Fruit fly (Drosophila melanogaster) whole organism, embryonic: Measurements from ENCODE around the gene CARPA.

Experiments used
- CG10979 ChIP-seq: fragments of 200-800 bp; sonication (Bioruptor generic); optimal IDR thresholded peaks from 2 replicates; lab custom pipeline; 2018; ENCODE audit warnings: missing biosample characterization, mild to moderate bottlenecking, missing genetic modification characterization, moderate library complexity
- CG11504 ChIP-seq: fragments of 200-800 bp; sonication (Bioruptor generic); optimal IDR thresholded peaks from 3 replicates; lab custom pipeline; 2019; ENCODE audit warnings: missing biosample characterization, mild to moderate bottlenecking, missing genetic modification characterization, moderate library complexity
- CG11695 ChIP-seq: fragments of 200-800 bp; sonication (Bioruptor generic); IDR thresholded peaks from 3 replicates; pipeline ENCODE4 v1.3.6; 2022; ENCODE audit warnings: missing biosample characterization, missing genetic modification characterization
- CG12299 ChIP-seq: fragments of 200-800 bp; sonication (Bioruptor generic); optimal IDR thresholded peaks from 2 replicates; lab custom pipeline; 2018; ENCODE audit warnings: missing biosample characterization, mild to moderate bottlenecking, missing genetic modification characterization
- CG15011 ChIP-seq: fragments of 200-800 bp; sonication (Bioruptor generic); optimal IDR thresholded peaks from 3 replicates; lab custom pipeline; 2018; ENCODE audit warnings: missing biosample characterization, mild to moderate bottlenecking, missing genetic modification characterization
- CG15269 ChIP-seq: fragments of 200-800 bp; sonication (Bioruptor generic); optimal IDR thresholded peaks from 2 replicates; lab custom pipeline; 2018; ENCODE audit warnings: missing biosample characterization, mild to moderate bottlenecking, missing genetic modification characterization, moderate library complexity
- CG17361 ChIP-seq: fragments of 200-800 bp; sonication (Bioruptor generic); IDR thresholded peaks from 3 replicates; pipeline ENCODE4 v1.3.6; 2022; ENCODE audit warnings: missing biosample characterization, missing genetic modification characterization
- CG18011 ChIP-seq: fragments of 200-800 bp; sonication (Bioruptor generic); optimal IDR thresholded peaks from 2 replicates; lab custom pipeline; 2017; ENCODE audit warnings: missing biosample characterization, missing genetic modification characterization, mild to moderate bottlenecking, moderate library complexity, missing genotype
- CG18262 ChIP-seq: fragments of 200-800 bp; optimal IDR thresholded peaks from 3 replicates; lab custom pipeline; 2019; ENCODE audit warnings: missing biosample characterization, mild to moderate bottlenecking, missing genetic modification characterization, moderate library complexity
- CG18599 ChIP-seq: fragments of 200-800 bp; sonication (Bioruptor generic); optimal IDR thresholded peaks from 3 replicates; lab custom pipeline; 2017; ENCODE audit warnings: missing biosample characterization, missing genetic modification characterization, mild to moderate bottlenecking, moderate library complexity, missing genetic modification reagents
- CG42726 ChIP-seq: fragments of 200-800 bp; sonication (Bioruptor generic); IDR thresholded peaks from 2 replicates; pipeline ENCODE4 v1.3.6; 2022; ENCODE audit warnings: missing biosample characterization, missing genetic modification characterization; ENCODE audit not compliant: partially characterized antibody
- CG7357 ChIP-seq: fragments of 200-800 bp; sonication (Bioruptor generic); IDR thresholded peaks from 3 replicates; pipeline ENCODE4 v1.3.6; 2022; ENCODE audit warnings: missing biosample characterization, missing genetic modification characterization
- Deaf1 ChIP-seq: fragments of 200-800 bp; optimal IDR thresholded peaks from 3 replicates; lab custom pipeline; 2019; ENCODE audit warnings: missing biosample characterization, mild to moderate bottlenecking, missing genetic modification characterization, moderate library complexity
- Dip2 ChIP-seq: fragments of 200-800 bp; sonication (Bioruptor generic); IDR thresholded peaks from 2 replicates; pipeline ENCODE4 v1.3.6; 2022; ENCODE audit warnings: missing biosample characterization, missing genetic modification characterization
- Drgx ChIP-seq: fragments of 200-800 bp; sonication (Bioruptor generic); IDR thresholded peaks from 2 replicates; pipeline ENCODE4 v1.3.6; 2022; ENCODE audit warnings: missing biosample characterization, missing genetic modification characterization
- ERR ChIP-seq: fragments of 200-800 bp; sonication (Bioruptor generic); optimal IDR thresholded peaks from 2 replicates; lab custom pipeline; 2016; ENCODE audit warnings: missing biosample characterization, missing genetic modification characterization
- Elba2 ChIP-seq: fragments of 200-800 bp; sonication (Bioruptor generic); optimal IDR thresholded peaks from 3 replicates; lab custom pipeline; 2016; ENCODE audit warnings: missing biosample characterization, missing genetic modification characterization
- Ets65A ChIP-seq: fragments of 200-800 bp; sonication (Bioruptor generic); peaks from one replicate; lab custom pipeline; 2016; ENCODE audit warnings: missing biosample characterization, missing genetic modification characterization
- Hey ChIP-seq: fragments of 200-800 bp; sonication (Bioruptor generic); optimal IDR thresholded peaks from 3 replicates; lab custom pipeline; 2018; ENCODE audit warnings: missing biosample characterization, mild to moderate bottlenecking, missing genetic modification characterization
- Hr78 ChIP-seq, 2 experiments: fragments of 200-800 bp in 1 of 2; fragments of >200 bp in 1 of 2; sonication (Bioruptor generic) in 1 of 2; optimal IDR thresholded peaks; 2 replicates each; lab custom pipeline; 2017 to 2019; ENCODE audit warnings: missing biosample characterization in 2 of 2, missing genetic modification characterization in 2 of 2, mild to moderate bottlenecking in 1 of 2, moderate library complexity in 1 of 2
- MTF-1 ChIP-seq: fragments of 200-800 bp; sonication (Bioruptor generic); optimal IDR thresholded peaks from 2 replicates; lab custom pipeline; 2018; ENCODE audit warnings: missing biosample characterization, mild to moderate bottlenecking, missing genetic modification characterization, borderline replicate concordance
- Mes4 ChIP-seq: fragments of 200-800 bp; sonication (Bioruptor generic); optimal IDR thresholded peaks from 2 replicates; lab custom pipeline; 2016; ENCODE audit warnings: missing biosample characterization, missing genetic modification characterization
- NC2β ChIP-seq: fragments of 200-800 bp; sonication (Bioruptor generic); optimal IDR thresholded peaks from 2 replicates; lab custom pipeline; 2016; ENCODE audit warnings: missing biosample characterization, missing genetic modification characterization
- Nf-YA ChIP-seq: fragments of 200-800 bp; sonication (Bioruptor generic); IDR thresholded peaks from 2 replicates; pipeline ENCODE4 v1.3.6; 2022; ENCODE audit warnings: missing biosample characterization, missing genetic modification characterization
- Nf-YB ChIP-seq: fragments of 200-800 bp; sonication (Bioruptor generic); optimal IDR thresholded peaks from 3 replicates; lab custom pipeline; 2019; ENCODE audit warnings: missing biosample characterization, mild to moderate bottlenecking, missing genetic modification characterization, moderate library complexity
- Nf-YC ChIP-seq: fragments of 200-800 bp; optimal IDR thresholded peaks from 3 replicates; lab custom pipeline; 2019; ENCODE audit warnings: missing biosample characterization, mild to moderate bottlenecking, missing genetic modification characterization, moderate library complexity
- NfI ChIP-seq: fragments of 200-800 bp; sonication (Bioruptor generic); optimal IDR thresholded peaks from 3 replicates; lab custom pipeline; 2018; ENCODE audit warnings: missing biosample characterization, mild to moderate bottlenecking, missing genetic modification characterization, moderate library complexity
- abd-A ChIP-seq: fragments of 200-800 bp; sonication (Bioruptor generic); optimal IDR thresholded peaks from 3 replicates; lab custom pipeline; 2019; ENCODE audit warnings: missing biosample characterization, mild to moderate bottlenecking, missing genetic modification characterization, moderate library complexity
- bsh ChIP-seq, 2 experiments: fragments of 200-800 bp; sonication (Bioruptor generic); optimal IDR thresholded peaks; 2 replicates each; lab custom pipeline; 2017 to 2018; ENCODE audit warnings: mild to moderate bottlenecking in 2 of 2, missing biosample characterization in 2 of 2, missing genetic modification characterization in 2 of 2, moderate library complexity in 1 of 2
- crp ChIP-seq, 2 experiments: fragments of 200-800 bp; sonication (Bioruptor generic); optimal IDR thresholded peaks; 2 replicates in 1 of 2; 3 replicates in 1 of 2; lab custom pipeline; 2017; ENCODE audit warnings: missing biosample characterization in 2 of 2, missing genetic modification characterization in 2 of 2, mild to moderate bottlenecking in 1 of 2, moderate library complexity in 1 of 2
- ewg ChIP-seq: fragments of 200-800 bp; sonication (Bioruptor generic); optimal IDR thresholded peaks from 3 replicates; lab custom pipeline; 2017; ENCODE audit warnings: mild to moderate bottlenecking, missing biosample characterization, missing genetic modification reagents, missing genetic modification characterization
- fd3F ChIP-seq: fragments of 200-800 bp; sonication (Bioruptor generic); optimal IDR thresholded peaks from 2 replicates; lab custom pipeline; 2018; ENCODE audit warnings: missing biosample characterization, mild to moderate bottlenecking, missing genetic modification characterization, moderate library complexity
- fru ChIP-seq: fragments of >200 bp; optimal IDR thresholded peaks from 2 replicates; lab custom pipeline; 2017
- gfzf ChIP-seq: fragments of 200-800 bp; sonication (Bioruptor generic); optimal IDR thresholded peaks from 2 replicates; lab custom pipeline; 2016; ENCODE audit warnings: missing biosample characterization, mild to moderate bottlenecking, missing genetic modification characterization, moderate library complexity
- kah ChIP-seq: fragments of 200-800 bp; sonication (Bioruptor generic); optimal IDR thresholded peaks from 2 replicates; lab custom pipeline; 2018; ENCODE audit warnings: missing biosample characterization, mild to moderate bottlenecking, missing genetic modification characterization
- lmd ChIP-seq: fragments of 200-800 bp; sonication (Bioruptor generic); IDR thresholded peaks from 2 replicates; pipeline ENCODE4 v1.3.6; 2022; ENCODE audit warnings: missing biosample characterization, missing genetic modification characterization
- lov ChIP-seq, 2 experiments: fragments of 200-800 bp in 1 of 2; fragments of >200 bp in 1 of 2; sonication (Bioruptor generic) in 1 of 2; IDR thresholded peaks in 1 of 2; optimal IDR thresholded peaks in 1 of 2; 2 replicates in 1 of 2; 3 replicates in 1 of 2; pipeline versions ENCODE4 v1.3.6 to Lab custom; 2017 to 2022; ENCODE audit warnings: missing biosample characterization in 1 of 2, missing genetic modification characterization in 1 of 2
- nerfin-2 ChIP-seq: fragments of 200-800 bp; sonication (Bioruptor generic); IDR thresholded peaks from 2 replicates; pipeline ENCODE4 v1.3.6; 2022; ENCODE audit warnings: missing biosample characterization, missing genetic modification characterization; ENCODE audit not compliant: partially characterized antibody
- pfk ChIP-seq: fragments of 200-800 bp; sonication (Bioruptor generic); optimal IDR thresholded peaks from 2 replicates; lab custom pipeline; 2018; ENCODE audit warnings: missing biosample characterization, mild to moderate bottlenecking, missing genetic modification characterization, moderate library complexity
- salm ChIP-seq: fragments of 200-800 bp; sonication (Bioruptor generic); optimal IDR thresholded peaks from 2 replicates; lab custom pipeline; 2018; ENCODE audit warnings: missing biosample characterization, mild to moderate bottlenecking, missing genetic modification characterization
- sc ChIP-seq, 3 experiments: fragments of >200 bp in 2 of 3; fragments of 200-800 bp in 1 of 3; sonication (Bioruptor generic) in 1 of 3; optimal IDR thresholded peaks; 2 replicates in 2 of 3; 3 replicates in 1 of 3; lab custom pipeline; 2017; ENCODE audit warnings: mild to moderate bottlenecking in 1 of 3, missing biosample characterization in 1 of 3, missing genetic modification characterization in 1 of 3, missing genetic modification reagents in 1 of 3
- trem ChIP-seq: fragments of 200-800 bp; optimal IDR thresholded peaks from 3 replicates; lab custom pipeline; 2019; ENCODE audit warnings: missing biosample characterization, mild to moderate bottlenecking, missing genetic modification characterization, moderate library complexity
- trh ChIP-seq: fragments of 200-800 bp; sonication (Bioruptor generic); optimal IDR thresholded peaks from 2 replicates; lab custom pipeline; 2016; ENCODE audit warnings: missing biosample characterization, missing genetic modification characterization

The CARPA gene

dm6 chrX:7822910-7823309 lies 3.1 kb upstream of the CARPA start:
- TF ChIP-seq pfk (GFP tag; lab: Kevin White, UChicago) (peak; percentile 60), Ets65A (GFP tag; lab: Kevin White, UChicago) (peak; percentile 56), CG42726 (GFP tag; lab: Robert Waterston, UW) (no peak), CG17361 (GFP tag; lab: Robert Waterston, UW) (no peak), CG12299 (tag; lab: Kevin White, UChicago) (no peak)

dm6 chrX:7825310-7825709 lies 687 bp upstream of the CARPA start:
- TF ChIP-seq Deaf1 (tag; lab: Kevin White, UChicago), result peak; percentile 84
- TF ChIP-seq lov (optimal IDR thresholded peaks at IDR 0.05; lab: Kevin White, UChicago), result no peak
- no peak for TF ChIP-seq lov (GFP tag; IDR thresholded peaks at IDR 0.05; lab: Robert Waterston, UW)
- TF ChIP-seq Nf-YC (tag; lab: Kevin White, UChicago), result peak; percentile 71
- TF ChIP-seq Drgx (GFP tag; lab: Robert Waterston, UW), result no peak
- TF ChIP-seq abd-A (tag; lab: Kevin White, UChicago), result peak; percentile 69
- TF ChIP-seq Hey, result peak; percentile 34
- TF ChIP-seq CG18011 (GFP tag; lab: Kevin White, UChicago), result no peak
- TF ChIP-seq trh (GFP tag; lab: Kevin White, UChicago), result no peak
- no peak for TF ChIP-seq Mes4 (GFP tag; lab: Kevin White, UChicago)
- peak; percentile 37 for TF ChIP-seq ewg
- TF ChIP-seq Nf-YB (GFP tag; lab: Kevin White, UChicago), result peak; percentile 42
- TF ChIP-seq fd3F (GFP tag; lab: Kevin White, UChicago), result no peak
- no peak for TF ChIP-seq salm (tag; lab: Kevin White, UChicago)
- TF ChIP-seq nerfin-2 (GFP tag; lab: Robert Waterston, UW), result no peak
- no peak for TF ChIP-seq CG18262

dm6 chrX:7854144-7854543 lies 28.1 kb downstream of the CARPA start, which contains the start of gene CG10920:
CG10920 (minus strand) TSS chrX:7854244.
- no peak for TF ChIP-seq Nf-YA (GFP tag; lab: Robert Waterston, UW)

dm6 chrX:7857873-7858272 lies 31.9 kb downstream of the CARPA start, which contains the start of gene CG1409:
CG1409 (plus strand) TSS chrX:7858173.
- TF ChIP-seq CG15011, result no peak
- TF ChIP-seq CG10979, result no peak
- no peak for TF ChIP-seq gfzf (GFP tag; lab: Kevin White, UChicago)
- TF ChIP-seq NfI (GFP tag; lab: Kevin White, UChicago), result no peak

- TF ChIP-seq Elba2 (GFP tag; lab: Kevin White, UChicago) (no peak), CG18262 (no peak), MTF-1 (GFP tag; lab: Kevin White, UChicago) (no peak), CG11504 (tag; lab: Kevin White, UChicago) (no peak), Dip2 (no peak), NC2β (GFP tag; lab: Kevin White, UChicago) (no peak), Hr78 (GFP tag; optimal IDR thresholded peaks at IDR 0.05; lab: Kevin White, UChicago) (no peak), lmd (GFP tag; lab: Robert Waterston, UW) (no peak), crp (GFP tag; optimal IDR thresholded peaks at IDR 0.05; lab: Kevin White, UChicago) (no peak), CG7357 (GFP tag; lab: Robert Waterston, UW) (no peak), CG11695 (GFP tag; lab: Robert Waterston, UW) (no peak), sc (optimal IDR thresholded peaks at IDR 0.05; lab: Kevin White, UChicago) (no peak), sc (GFP tag; optimal IDR thresholded peaks at IDR 0.05; lab: Kevin White, UChicago) (no peak), ERR (GFP tag; lab: Kevin White, UChicago) (no peak), bsh (GFP tag; optimal IDR thresholded peaks at IDR 0.05; lab: Kevin White, UChicago) (no peak), CG18599 (GFP tag; lab: Kevin White, UChicago) (no peak), CG15269 (tag; lab: Kevin White, UChicago) (no peak), kah (GFP tag; lab: Kevin White, UChicago) (no peak), fru (lab: Kevin White, UChicago) (no peak), trem (no peak)
These were observed 40.9 kb downstream of the CARPA start, which contains the start of gene Ir7b for dm6 chrX:7866868-7867267. Ir7b (minus strand) TSS chrX:7866968.
